Worm (Caenorhabditis elegans) whole organism, L4 larva: ENCODE data around the gene ins-39.
A peak's percentile ranks its signal among the peaks of the same experiment; 100 is the strongest.

Experiments
- F10B5.3 ChIP-seq: sonication (generic microtip); optimal IDR thresholded peaks from 2 replicates; lab custom pipeline; 2016; ENCODE audit warnings: mild to moderate bottlenecking, missing genetic modification characterization, missing compliant biosample characterization
- F37D6.2 ChIP-seq: sonication (generic microtip); optimal IDR thresholded peaks from 2 replicates; lab custom pipeline; 2016; ENCODE audit warnings: mild to moderate bottlenecking, missing genetic modification characterization, missing compliant biosample characterization
- R02D3.7 ChIP-seq: fragments of 150-350 bp; sonication (generic microtip); optimal IDR thresholded peaks from 3 replicates; lab custom pipeline; 2014; ENCODE audit warnings: missing biosample characterization, missing genetic modification characterization
- T26A8.4 ChIP-seq: fragments of 200-800 bp; sonication (Bioruptor generic); IDR thresholded peaks from 2 replicates; pipeline ENCODE4 v1.3.6; 2022; ENCODE audit warnings: missing genetic modification characterization, missing compliant biosample characterization
- Y75B8A.6 ChIP-seq: fragments of 200-800 bp; sonication (Bioruptor generic); IDR thresholded peaks from 2 replicates; pipeline ENCODE4 v1.3.6; 2022; ENCODE audit warnings: missing genetic modification reagents, missing genetic modification characterization, missing compliant biosample characterization
- aha-1 ChIP-seq: fragments of 150-350 bp; peaks from one replicate; lab custom pipeline; 2014; ENCODE audit warnings: missing biosample characterization, missing genetic modification characterization
- arid-1 ChIP-seq: fragments of 200-800 bp; sonication (Bioruptor generic); conservative IDR thresholded peaks from 2 replicates; pipeline ENCODE4 v1.3.6; 2022; ENCODE audit warnings: missing genetic modification reagents, missing genetic modification characterization, missing compliant biosample characterization
- ceh-32 ChIP-seq: sonication (generic microtip); optimal IDR thresholded peaks from 2 replicates; lab custom pipeline; 2016; ENCODE audit warnings: mild to moderate bottlenecking, missing genetic modification characterization, missing compliant biosample characterization; ENCODE audit not compliant: poor library complexity
- daf-16 ChIP-seq, 3 experiments: sonication (generic microtip); optimal IDR thresholded peaks; 2 replicates each; lab custom pipeline; 2016 to 2017; ENCODE audit warnings: missing genetic modification characterization in 3 of 3, missing genetic modification reagents in 3 of 3, mild to moderate bottlenecking in 2 of 3, missing compliant biosample characterization in 2 of 3, missing biosample characterization in 1 of 3, moderate library complexity in 1 of 3
- dmd-6 ChIP-seq: fragments of 200-800 bp; sonication (Bioruptor generic); IDR thresholded peaks from 2 replicates; pipeline ENCODE4 v1.3.6; 2022; ENCODE audit warnings: missing genetic modification reagents, missing genetic modification characterization, missing compliant biosample characterization
- dmd-8 ChIP-seq: fragments of 200-800 bp; sonication (Bioruptor generic); IDR thresholded peaks from 2 replicates; pipeline ENCODE4 v1.3.6; 2022; ENCODE audit warnings: missing genetic modification characterization, missing compliant biosample characterization
- dmd-9 ChIP-seq: fragments of 200-800 bp; sonication (Bioruptor generic); IDR thresholded peaks from 2 replicates; pipeline ENCODE4 v1.3.6; 2022; ENCODE audit warnings: missing genetic modification reagents, missing genetic modification characterization, missing compliant biosample characterization
- hif-1 ChIP-seq, 2 experiments: sonication (generic microtip); optimal IDR thresholded peaks; 2 replicates each; lab custom pipeline; 2016 to 2017; ENCODE audit warnings: missing compliant biosample characterization in 2 of 2, missing genetic modification characterization in 2 of 2, missing genetic modification reagents in 2 of 2, missing genotype in 2 of 2, mild to moderate bottlenecking in 1 of 2
- hlh-30 ChIP-seq: sonication (generic microtip); optimal IDR thresholded peaks from 2 replicates; lab custom pipeline; 2017; ENCODE audit warnings: antibody characterized with exemption, mild to moderate bottlenecking, missing genetic modification characterization, missing compliant biosample characterization; ENCODE audit not compliant: insufficient read depth
- hmg-1.1 ChIP-seq: fragments of 200-800 bp; sonication (Bioruptor generic); IDR thresholded peaks from 2 replicates; pipeline ENCODE4 v1.3.6; 2022; ENCODE audit warnings: missing genetic modification reagents, missing genetic modification characterization, missing compliant biosample characterization
- jun-1 ChIP-seq: fragments of 150-350 bp; optimal IDR thresholded peaks from 2 replicates; lab custom pipeline; 2014; ENCODE audit warnings: missing biosample characterization, missing genetic modification reagents, missing genetic modification characterization
- lim-7 ChIP-seq: fragments of 200-800 bp; sonication (Bioruptor generic); IDR thresholded peaks from 2 replicates; pipeline ENCODE4 v1.3.6; 2022; ENCODE audit warnings: missing genetic modification characterization, missing compliant biosample characterization
- lin-13 ChIP-seq: fragments of 150-350 bp; optimal IDR thresholded peaks from 2 replicates; lab custom pipeline; 2014; ENCODE audit warnings: missing biosample characterization, missing genetic modification reagents, missing genetic modification characterization
- lin-38 ChIP-seq: fragments of 200-800 bp; sonication (Bioruptor generic); IDR thresholded peaks from 2 replicates; pipeline ENCODE4 v1.3.6; 2022; ENCODE audit warnings: missing genetic modification reagents, missing genetic modification characterization, missing compliant biosample characterization
- lin-39 ChIP-seq: fragments of 150-350 bp; optimal IDR thresholded peaks from 2 replicates; lab custom pipeline; 2014; ENCODE audit warnings: missing biosample characterization, missing genetic modification reagents, missing genetic modification characterization
- madf-5 ChIP-seq, 2 experiments: fragments of 200-800 bp; sonication (Bioruptor generic); IDR thresholded peaks; 2 replicates each; pipeline ENCODE4 v1.3.6; 2022; ENCODE audit warnings: missing compliant biosample characterization in 2 of 2, missing genetic modification characterization in 2 of 2
- mep-1 ChIP-seq: fragments of 150-350 bp; sonication (generic microtip); optimal IDR thresholded peaks from 3 replicates; lab custom pipeline; 2014; ENCODE audit warnings: missing biosample characterization, missing genetic modification characterization
- mes-2 ChIP-seq: sonication (generic microtip); optimal IDR thresholded peaks from 2 replicates; lab custom pipeline; 2016; ENCODE audit warnings: missing genotype, mild to moderate bottlenecking, missing genetic modification characterization, missing compliant biosample characterization; ENCODE audit not compliant: poor library complexity, severe bottlenecking
- mxl-3 ChIP-seq: fragments of 200-800 bp; sonication (Bioruptor generic); optimal IDR thresholded peaks from 2 replicates; lab custom pipeline; 2018; ENCODE audit warnings: mild to moderate bottlenecking, missing genetic modification characterization, missing compliant biosample characterization
- nhr-11 ChIP-seq: fragments of 150-350 bp; optimal IDR thresholded peaks from 2 replicates; lab custom pipeline; 2014; ENCODE audit warnings: missing biosample characterization, missing genetic modification characterization
- nhr-28 ChIP-seq: fragments of 150-350 bp; optimal IDR thresholded peaks from 2 replicates; lab custom pipeline; 2014; ENCODE audit warnings: missing biosample characterization, missing genetic modification characterization
- nhr-41 ChIP-seq: fragments of 200-800 bp; sonication (Bioruptor generic); IDR thresholded peaks from 2 replicates; pipeline ENCODE4 v1.3.6; 2022; ENCODE audit warnings: missing genetic modification reagents, missing genetic modification characterization, missing compliant biosample characterization
- nhr-6 ChIP-seq: fragments of 150-350 bp; optimal IDR thresholded peaks from 2 replicates; lab custom pipeline; 2014; ENCODE audit warnings: missing biosample characterization, missing genetic modification characterization
- nhr-77 ChIP-seq: fragments of 150-350 bp; optimal IDR thresholded peaks from 2 replicates; lab custom pipeline; 2014; ENCODE audit warnings: missing biosample characterization, missing genetic modification characterization
- pqm-1 ChIP-seq: sonication (generic microtip); optimal IDR thresholded peaks from 2 replicates; lab custom pipeline; 2017; ENCODE audit warnings: missing biosample characterization, missing genetic modification characterization
- saeg-2 ChIP-seq: fragments of 200-800 bp; sonication (Bioruptor generic); IDR thresholded peaks from 2 replicates; pipeline ENCODE4 v1.3.6; 2022; ENCODE audit warnings: missing genetic modification reagents, missing genetic modification characterization, missing compliant biosample characterization
- set-16 ChIP-seq: fragments of 200-800 bp; sonication (Bioruptor generic); IDR thresholded peaks from 2 replicates; pipeline ENCODE4 v1.3.6; 2022; ENCODE audit warnings: missing genetic modification reagents, missing genetic modification characterization, missing compliant biosample characterization
- skn-1 ChIP-seq: fragments of 150-350 bp; optimal IDR thresholded peaks from 2 replicates; lab custom pipeline; 2014; ENCODE audit warnings: missing biosample characterization, missing genetic modification characterization
- spr-3 ChIP-seq: fragments of 200-800 bp; sonication (Bioruptor generic); optimal IDR thresholded peaks from 2 replicates; lab custom pipeline; 2018; ENCODE audit warnings: mild to moderate bottlenecking, missing genetic modification characterization, missing compliant biosample characterization
- unc-62 ChIP-seq, 3 experiments: fragments of 150-350 bp in 1 of 3; sonication (generic microtip); optimal IDR thresholded peaks in 2 of 3; peaks in 1 of 3; 1 replicate in 1 of 3; 2 replicates in 2 of 3; lab custom pipeline; 2014 to 2017; ENCODE audit warnings: missing biosample characterization in 3 of 3, missing genetic modification characterization in 3 of 3, missing genetic modification reagents in 3 of 3, missing genotype in 1 of 3
- vab-7 ChIP-seq: fragments of 200-800 bp; sonication (Bioruptor generic); IDR thresholded peaks from 2 replicates; pipeline ENCODE4 v1.3.6; 2022; ENCODE audit warnings: missing genetic modification reagents, missing genetic modification characterization, missing compliant biosample characterization
- zfp-2 ChIP-seq: sonication (generic microtip); optimal IDR thresholded peaks from 2 replicates; lab custom pipeline; 2016; ENCODE audit warnings: mild to moderate bottlenecking, missing genetic modification characterization, missing compliant biosample characterization
- ztf-7 ChIP-seq: fragments of 150-350 bp; optimal IDR thresholded peaks from 2 replicates; lab custom pipeline; 2014; ENCODE audit warnings: missing biosample characterization, missing genetic modification characterization

The ins-39 gene

ce11 chrX:1302267-1302666 lies 42.0 kb downstream of the ins-39 start (continued):
- TF ChIP-seq ceh-32 (tag; lab: Kevin White, UChicago) (no peak), dmd-6 (peak; percentile 73), aha-1 (tag; lab: Kevin White, UChicago) (peak; percentile 96), jun-1 (tag; lab: Kevin White, UChicago) (no peak), mxl-3 (GFP tag; lab: Kevin White, UChicago) (peak; percentile 80), unc-62 (GFP tag; optimal IDR thresholded peaks at IDR 0.05 in 1 of 2; lab: Kevin White, UChicago) (peak in 1 of 2 experiments; percentile 80), unc-62 (tag; optimal IDR thresholded peaks at IDR 0.05; lab: Kevin White, UChicago) (no peak), dmd-8 (GFP tag; lab: Robert Waterston, UW) (0 out of 2 replicates have a peak, but pooled peaks have one; percentile 20), Y75B8A.6 (no peak), dmd-9 (GFP tag; lab: Robert Waterston, UW) (no peak), T26A8.4 (peak; percentile 61; the same call in 1 of the 2 replicates), nhr-11 (tag; lab: Kevin White, UChicago) (peak; percentile 59), mep-1 (tag; lab: Kevin White, UChicago) (peak; percentile 91), arid-1 (no peak), hmg-1.1 (GFP tag; lab: Robert Waterston, UW) (peak; percentile 87), spr-3 (GFP tag; lab: Kevin White, UChicago) (peak; percentile 10), hif-1 (tag; optimal IDR thresholded peaks at IDR 0.05; lab: Kevin White, UChicago) (peak in 1 of 2 experiments; percentile 77), vab-7 (GFP tag; lab: Robert Waterston, UW) (no peak), madf-5 (GFP tag; IDR thresholded peaks at IDR 0.05; lab: Robert Waterston, UW) (peak in 1 of 2 experiments; percentile 46; a peak in 1 of 4 replicates), nhr-41 (GFP tag; lab: Robert Waterston, UW) (no peak), skn-1 (tag; lab: Kevin White, UChicago) (no peak), F10B5.3 (tag; lab: Kevin White, UChicago) (peak; percentile 53), zfp-2 (no peak), saeg-2 (GFP tag; lab: Robert Waterston, UW) (0 out of 2 replicates have a peak, but pooled peaks have one; percentile 56), ztf-7 (peak; percentile 33), lin-13 (peak; percentile 65), nhr-6 (tag; lab: Kevin White, UChicago) (peak; percentile 89), pqm-1 (tag; lab: Kevin White, UChicago) (peak; percentile 66), mes-2 (tag; lab: Kevin White, UChicago) (peak; percentile 91), lim-7 (GFP tag; lab: Robert Waterston, UW) (0 out of 2 replicates have a peak, but pooled peaks have one; percentile 39), daf-16 (GFP tag; optimal IDR thresholded peaks at IDR 0.05; lab: Kevin White, UChicago) (peak; percentile 36 to 39), daf-16 (tag; optimal IDR thresholded peaks at IDR 0.05; lab: Kevin White, UChicago) (peak; percentile 77), nhr-77 (tag; lab: Kevin White, UChicago) (peak; percentile 45), set-16 (peak; percentile 78), nhr-28 (peak; percentile 62), lin-38 (GFP tag; lab: Robert Waterston, UW) (peak; percentile 44; the same call in 1 of the 2 replicates), F37D6.2 (peak; percentile 33), R02D3.7 (tag; lab: Kevin White, UChicago) (no peak), hlh-30 (peak; percentile 72)

ce11 chrX:1299849-1300248 lies 44.4 kb downstream of the ins-39 start, which contains the start of gene inso-1:
Gene inso-1 (plus strand): TSS chrX:1300149.
- TF ChIP-seq daf-16 (GFP tag; optimal IDR thresholded peaks at IDR 0.05; lab: Kevin White, UChicago) (no peak), daf-16 (tag; optimal IDR thresholded peaks at IDR 0.05; lab: Kevin White, UChicago) (no peak), aha-1 (tag; lab: Kevin White, UChicago) (peak; percentile 33)

ce11 chrX:1295713-1296112 lies 48.5 kb downstream of the ins-39 start:
- TF ChIP-seq lin-39 (tag; lab: Kevin White, UChicago) (no peak), unc-62 (GFP tag; optimal IDR thresholded peaks at IDR 0.05 in 1 of 2; lab: Kevin White, UChicago) (peak in 1 of 2 experiments; percentile 94), unc-62 (tag; optimal IDR thresholded peaks at IDR 0.05; lab: Kevin White, UChicago) (no peak)
- TF ChIP-seq, all 104 proteins: peak for 1
